Worm (Caenorhabditis elegans): ENCODE measurements around the gene T08G5.15.
"Not testable (repeated sequence)": the region's sequence is repeated elsewhere in the genome, so short reads cannot be mapped to it uniquely, and the experiment has no call there.

Gene T08G5.15

DNA sequence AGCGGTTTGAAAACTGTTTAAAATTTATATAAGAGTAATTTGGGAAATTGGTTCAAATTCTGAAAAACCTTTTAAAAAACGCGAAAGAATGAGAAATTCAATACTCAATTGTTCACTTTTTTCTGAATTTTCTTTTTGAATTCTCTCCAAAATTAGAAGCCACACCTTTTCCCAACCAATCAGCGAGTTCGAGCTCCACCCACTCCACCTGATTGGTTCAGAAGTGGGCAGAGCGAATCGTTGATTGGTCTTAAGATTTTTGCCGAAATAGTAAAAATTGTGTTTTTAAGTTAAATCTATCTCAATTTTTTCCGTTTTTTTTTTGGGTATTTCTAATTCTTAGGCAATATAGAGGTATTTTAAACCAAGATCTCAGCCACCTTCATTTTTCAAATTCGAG lies 41.0 kb upstream of the T08G5.15 start:
- no peak for TF ChIP-seq Y53F4B.3 (GFP tag; IDR thresholded peaks at IDR 0.05)

DNA sequence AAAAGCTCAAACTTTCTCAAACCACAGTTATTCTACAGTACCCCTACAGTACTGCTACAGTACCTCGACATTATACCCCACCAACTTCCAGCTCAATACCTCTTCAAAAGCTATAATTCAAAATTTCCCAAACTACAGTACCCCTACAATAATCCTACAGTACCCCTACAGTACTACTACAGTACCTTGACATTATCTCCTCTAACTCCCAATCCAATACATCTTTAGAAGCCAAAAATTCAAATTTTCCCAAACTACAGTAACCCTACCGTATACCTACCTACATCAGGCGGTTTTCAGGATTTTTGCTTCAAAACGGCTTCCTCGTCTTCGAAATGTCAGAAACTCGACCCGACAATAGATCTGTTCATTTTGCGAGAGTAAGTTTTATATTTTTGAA lies 34.6 kb upstream of the T08G5.15 start, which contains the start of gene F58D12.3:
Gene F58D12.3, plus strand, starts transcription at position 301 of the 400 bp plus-strand sequence.
- TF ChIP-seq Y53G8AR.9 (GFP tag; conservative IDR thresholded peaks at IDR 0.05) (no peak), fkh-3 (tag; optimal IDR thresholded peaks at IDR 0.05) (no peak), akir-1 (GFP tag; optimal IDR thresholded peaks at IDR 0.05) (no peak), Y79H2A.3 (GFP tag; conservative IDR thresholded peaks at IDR 0.05) (no peak), hlh-26 (GFP tag; conservative IDR thresholded peaks at IDR 0.05) (no peak), T26A5.8 (tag; optimal IDR thresholded peaks at IDR 0.05) (no peak), F52B5.7 (tag; optimal IDR thresholded peaks at IDR 0.05) (no peak), madf-6 (GFP tag; IDR thresholded peaks at IDR 0.05) (no peak), F23B12.7 (tag; optimal IDR thresholded peaks at IDR 0.05; ENCODE audit: insufficient read depth) (no peak)

DNA sequence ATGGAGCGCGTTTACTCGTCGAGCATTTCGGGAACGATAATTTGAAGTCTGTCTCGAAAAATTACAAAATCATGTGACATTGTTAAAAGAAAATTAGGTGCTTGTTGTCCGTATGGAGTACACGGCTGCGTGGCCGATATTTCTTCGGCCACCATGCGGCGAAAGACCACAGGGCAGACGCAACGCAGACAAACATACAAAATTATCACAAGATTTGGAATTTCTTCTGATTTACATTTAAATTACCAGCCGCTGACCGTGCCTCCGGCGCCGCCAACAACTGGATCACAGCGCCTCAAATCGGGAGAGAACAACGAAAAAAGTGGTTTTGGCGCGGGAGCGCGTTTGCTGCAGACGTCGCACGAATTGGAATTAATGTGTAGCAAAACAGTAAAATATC lies 32.1 kb upstream of the T08G5.15 start:
- TF ChIP-seq F33H1.4 (GFP tag; IDR thresholded peaks at IDR 0.05) (peak; percentile 72), egrh-3 (GFP tag; IDR thresholded peaks at IDR 0.05) (peak; percentile 79; the same call in 1 of the 2 replicates), snpc-4 (tag; optimal IDR thresholded peaks at IDR 0.05) (peak in 3 of 4 experiments; percentile 48 to 82 (median 77)), nhr-27 (tag; optimal IDR thresholded peaks at IDR 0.05) (peak; percentile 75), hrde-1 (tag; optimal IDR thresholded peaks at IDR 0.05; ENCODE audit: borderline replicate concordance) (peak; percentile 8), zim-3 (tag; optimal IDR thresholded peaks at IDR 0.05) (peak; percentile 89), cebp-2 (GFP tag; IDR thresholded peaks at IDR 0.05) (0 out of 2 replicates have a peak, but pooled peaks have one; percentile 27), sea-2 (GFP tag; IDR thresholded peaks at IDR 0.05) (peak; percentile 93), B0035.1 (tag; optimal IDR thresholded peaks at IDR 0.05) (peak; percentile 62), lin-40 (tag; optimal IDR thresholded peaks at IDR 0.05) (peak; percentile 96), athp-1 (tag; optimal IDR thresholded peaks at IDR 0.05) (peak; percentile 91), pbrm-1 (GFP tag; IDR thresholded peaks at IDR 0.05) (peak; percentile 95), ztf-3 (GFP tag; optimal IDR thresholded peaks at IDR 0.05) (peak; percentile 73), unc-130 (GFP tag; optimal IDR thresholded peaks at IDR 0.05) (peak; percentile 60), lin-35 (GFP tag; optimal IDR thresholded peaks at IDR 0.05) (peak in 2 of 3 experiments; percentile 29 to 84), aptf-2 (GFP tag; conservative IDR thresholded peaks at IDR 0.05) (peak; percentile 91), atf-7 (tag; optimal IDR thresholded peaks at IDR 0.05) (peak; percentile 95), bed-1 (GFP tag; IDR thresholded peaks at IDR 0.05) (peak; percentile 97), madf-8 (GFP tag; conservative IDR thresholded peaks at IDR 0.05) (peak; percentile 67), tlf-1 (GFP tag; optimal IDR thresholded peaks at IDR 0.05) (peak; percentile 85), ceh-79 (tag; optimal IDR thresholded peaks at IDR 0.05) (peak; percentile 68), ztf-26 (tag; optimal IDR thresholded peaks at IDR 0.05) (peak; percentile 94), F37B4.10 (GFP tag; IDR thresholded peaks at IDR 0.05) (peak; percentile 90; the same call in 1 of the 2 replicates), ztf-25 (GFP tag; IDR thresholded peaks at IDR 0.05) (peak; percentile 77; the same call in 1 of the 2 replicates), lag-1 (GFP tag; IDR thresholded peaks at IDR 0.05) (peak; percentile 97), snpc-1.3 (tag; optimal IDR thresholded peaks at IDR 0.05; ENCODE audit: insufficient read depth) (peak; percentile 19), let-526 (GFP tag; IDR thresholded peaks at IDR 0.05) (peak; percentile 98), nfyb-1 (GFP tag; IDR thresholded peaks at IDR 0.05) (peak; percentile 97), gei-17 (GFP tag; optimal IDR thresholded peaks at IDR 0.05) (peak; percentile 72), Y67H2A.10 (GFP tag; conservative IDR thresholded peaks at IDR 0.05) (peak; percentile 90), C17E4.6 (GFP tag; IDR thresholded peaks at IDR 0.05) (peak; percentile 85), B0019.2 (GFP tag; conservative IDR thresholded peaks at IDR 0.05) (0 out of 2 replicates have a peak, but pooled peaks have one; percentile 15), F39B2.1 (GFP tag; IDR thresholded peaks at IDR 0.05) (0 out of 2 replicates have a peak, but pooled peaks have one; percentile 42), akir-1 (GFP tag; optimal IDR thresholded peaks at IDR 0.05) (peak; percentile 94), K11D2.4 (GFP tag; IDR thresholded peaks at IDR 0.05) (peak; percentile 97)
- TF ChIP-seq snpc-4 (GFP tag; optimal IDR thresholded peaks at IDR 0.05) = not testable (repeated sequence)
